Fruit fly (Drosophila melanogaster) S2 (cell line): ENCODE measurements around the gene Npc2g.

ENCODE experiments used
- CG8478 ChIP-seq: fragments of >200 bp; optimal IDR thresholded peaks from 2 replicates; lab custom pipeline; 2018
- CTCF ChIP-seq, 2 experiments: fragments of >200 bp; optimal IDR thresholded peaks; 2 replicates each; lab custom pipeline; 2018

DNA sequence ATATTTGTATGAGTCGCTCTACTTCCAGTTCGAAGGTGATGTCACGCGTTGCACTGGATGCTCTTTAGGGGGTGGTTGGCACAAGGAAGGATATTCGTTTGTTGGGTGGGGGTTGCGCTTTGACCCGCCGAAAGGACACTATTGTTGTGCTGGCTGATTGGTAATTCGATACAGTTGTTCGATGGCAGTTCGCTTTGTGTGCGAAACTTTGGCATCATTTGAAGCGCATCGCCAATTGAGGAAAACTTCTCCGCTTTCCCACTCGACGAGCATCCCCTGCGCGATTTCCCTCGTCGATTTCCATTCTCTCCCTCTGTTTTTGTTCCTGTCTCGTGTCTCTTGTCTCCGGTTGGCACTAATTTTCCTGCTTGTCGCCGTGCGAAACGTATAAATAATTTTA, 34.6 kb downstream of the Npc2g start:
- no peak for TF ChIP-seq CG8478 (lab: Kevin White, UChicago)
- no peak for TF ChIP-seq CTCF (optimal IDR thresholded peaks at IDR 0.05; lab: Kevin White, UChicago)
